Worm (Caenorhabditis elegans) whole organism, L4/young adult: Measurements from ENCODE around the gene esyt-2.

ENCODE experiments used
- W03F9.2 ChIP-seq: fragments of 150-350 bp; optimal IDR thresholded peaks from 2 replicates; lab custom pipeline; 2014; ENCODE audit warnings: missing biosample characterization, missing genetic modification characterization
- dao-5 ChIP-seq: sonication (generic microtip); optimal IDR thresholded peaks from 2 replicates; lab custom pipeline; 2016; ENCODE audit warnings: missing genotype, missing genetic modification characterization, moderate library complexity, missing compliant biosample characterization
- him-1 ChIP-seq: sonication (generic microtip); optimal IDR thresholded peaks from 2 replicates; lab custom pipeline; 2016; ENCODE audit warnings: missing genotype, missing genetic modification reagents, missing genetic modification characterization, missing compliant biosample characterization

The esyt-2 gene

DNA sequence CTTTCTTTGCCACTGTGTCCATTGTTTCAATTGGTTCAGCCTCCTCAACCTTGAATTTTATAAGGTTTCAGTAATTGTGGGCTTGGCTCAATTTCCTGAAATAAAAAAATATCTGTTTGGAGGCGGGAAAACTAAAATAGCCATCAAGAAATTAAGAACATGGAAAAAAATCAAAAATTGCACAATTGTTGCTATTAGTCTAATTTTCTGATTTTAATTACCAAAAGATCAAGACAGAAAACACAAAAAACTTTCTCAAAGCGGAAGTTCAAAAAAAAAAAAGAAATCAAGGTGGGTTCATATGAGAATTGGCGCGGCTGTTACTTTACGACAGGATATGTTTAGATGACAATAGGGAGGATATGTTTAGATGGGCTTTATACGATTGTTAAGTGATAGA lies at the start of gene esyt-2:
esyt-2 (minus strand) TSS at position 101 of the 400 bp plus-strand sequence.
- TF ChIP-seq dao-5 (tag; lab: Kevin White, UChicago) = no peak
- no peak for TF ChIP-seq W03F9.2 (tag; lab: Kevin White, UChicago)
- no peak for TF ChIP-seq him-1 (tag; lab: Kevin White, UChicago)

DNA sequence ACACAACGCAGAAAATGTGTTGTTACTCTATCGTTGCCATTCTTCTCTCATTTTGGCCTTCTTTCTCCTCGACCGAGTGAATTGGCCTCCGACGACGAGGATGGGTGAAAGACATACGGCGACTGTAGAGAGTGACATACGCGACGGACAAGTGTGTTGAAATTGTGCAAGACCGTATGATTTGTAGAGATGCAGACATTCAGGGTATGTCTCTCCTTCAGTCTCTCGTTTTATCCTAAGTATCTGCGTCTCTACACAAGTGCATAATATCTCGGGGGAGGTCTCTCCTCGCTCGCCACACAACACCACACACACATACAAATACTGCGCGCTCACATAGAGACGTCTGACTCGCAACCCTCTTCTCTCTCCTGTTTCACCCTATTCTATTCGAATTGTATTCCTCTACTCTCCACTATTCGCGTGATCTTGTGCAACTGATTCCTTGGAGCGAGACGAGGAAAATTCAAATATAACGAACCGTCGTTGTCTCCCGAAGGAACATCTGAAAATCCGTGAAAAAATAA lies 49.4 kb upstream of the esyt-2 start, which contains the start of gene hmg-1.2:
hmg-1.2 (plus strand) TSS at position 311 of the 527 bp plus-strand sequence.
- TF ChIP-seq him-1 (tag; lab: Kevin White, UChicago) (peak; percentile 46), W03F9.2 (tag; lab: Kevin White, UChicago) (peak; percentile 69), dao-5 (tag; lab: Kevin White, UChicago) (peak; percentile 23)

DNA sequence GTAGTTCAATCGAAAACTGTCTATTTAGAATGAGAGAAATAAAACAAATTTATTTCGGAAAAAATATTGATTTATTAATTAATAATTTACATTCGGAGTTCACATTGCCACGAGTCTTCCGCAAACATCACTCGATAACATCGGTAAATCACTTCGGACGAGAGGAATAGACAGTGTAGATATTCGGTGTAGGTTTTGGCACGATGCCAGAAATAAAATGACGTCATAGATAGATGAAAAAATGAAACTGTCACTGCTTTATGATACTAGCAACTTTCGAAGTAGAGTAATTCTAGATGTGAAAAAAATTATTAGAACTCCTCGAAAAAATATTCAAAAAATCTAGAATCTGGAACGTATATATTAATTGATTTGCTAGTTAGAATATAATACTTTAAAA lies 48.7 kb upstream of the esyt-2 start:
- TF ChIP-seq dao-5 (tag; lab: Kevin White, UChicago) (no peak), W03F9.2 (tag; lab: Kevin White, UChicago) (no peak), him-1 (tag; lab: Kevin White, UChicago) (no peak)

DNA sequence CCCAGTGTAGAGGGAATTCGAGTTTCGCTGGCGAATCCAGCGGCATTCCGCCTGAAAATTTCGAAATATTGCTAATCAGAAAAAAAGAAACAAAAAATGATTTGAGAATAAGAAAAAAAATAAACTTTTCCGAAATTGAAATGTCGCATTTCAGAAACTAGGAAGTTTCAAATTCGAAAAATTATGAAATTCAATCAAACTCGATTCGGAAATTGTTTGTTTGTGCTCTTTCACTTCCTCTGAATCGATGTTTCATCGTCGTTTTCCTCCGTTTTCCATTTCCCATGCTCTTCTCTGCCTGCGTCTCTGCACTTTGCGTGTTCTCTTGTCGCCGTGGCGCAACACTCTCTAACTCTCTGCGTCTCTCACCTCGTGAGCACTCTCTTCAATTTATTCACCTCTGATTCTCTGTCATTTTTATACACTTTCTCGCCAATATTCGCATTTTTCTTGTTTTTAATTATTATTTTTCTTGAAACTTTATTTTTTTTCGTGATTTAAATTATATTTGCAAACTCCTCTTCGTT lies 47.6 kb upstream of the esyt-2 start, which contains the start of gene C18F10.7:
C18F10.7 (minus strand) TSS at position 51 of the 527 bp plus-strand sequence.
- TF ChIP-seq dao-5 (tag; lab: Kevin White, UChicago) (no peak), W03F9.2 (tag; lab: Kevin White, UChicago) (peak; percentile 80)

DNA sequence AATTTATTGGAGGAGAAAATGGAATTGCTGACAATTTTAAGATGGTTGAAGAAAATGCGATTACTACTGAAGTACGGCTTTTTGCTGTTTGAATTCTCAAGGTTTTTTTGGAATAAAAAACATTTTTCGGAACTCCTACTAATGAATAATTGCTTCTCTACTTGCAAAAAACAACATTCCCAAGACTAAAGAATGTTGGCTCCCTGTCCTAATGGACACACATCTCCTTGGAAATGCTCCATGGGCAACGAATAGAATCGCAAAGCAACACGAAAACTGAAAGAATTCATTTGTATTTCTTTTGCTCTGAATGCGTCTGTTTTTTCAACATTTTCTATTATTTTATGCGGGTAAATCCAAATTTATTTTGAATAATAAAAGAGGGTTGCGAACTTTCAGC lies 42.1 kb upstream of the esyt-2 start, which contains the start of gene C18F10.2:
C18F10.2 (plus strand) TSS at position 301 of the 400 bp plus-strand sequence.
- TF ChIP-seq dao-5 (tag; lab: Kevin White, UChicago) = no peak
- no peak for TF ChIP-seq W03F9.2 (tag; lab: Kevin White, UChicago)
- TF ChIP-seq him-1 (tag; lab: Kevin White, UChicago) = no peak

DNA sequence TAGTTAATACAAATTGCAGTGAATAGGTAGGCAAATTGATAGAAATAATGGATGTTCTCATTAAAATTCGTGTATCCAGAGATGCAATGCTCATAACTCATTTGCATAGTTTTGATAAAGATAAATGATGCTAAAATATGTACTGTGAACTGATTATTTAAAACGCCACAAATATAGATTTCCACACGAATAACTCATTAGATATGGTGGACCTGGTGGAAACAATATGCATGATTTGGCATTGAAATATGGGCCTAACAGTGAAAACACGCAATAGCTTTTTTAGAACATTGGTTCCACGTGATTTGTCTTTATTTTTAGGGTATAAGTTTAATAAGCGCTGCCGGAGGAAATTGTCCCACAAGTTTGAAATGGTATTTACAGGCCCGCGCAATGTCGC lies 39.5 kb upstream of the esyt-2 start, which contains the start of gene srg-3:
srg-3 (minus strand) TSS at position 101 of the 400 bp plus-strand sequence.
- no peak for TF ChIP-seq dao-5 (tag; lab: Kevin White, UChicago)
- no peak for TF ChIP-seq him-1 (tag; lab: Kevin White, UChicago)
- no peak for TF ChIP-seq W03F9.2 (tag; lab: Kevin White, UChicago)

DNA sequence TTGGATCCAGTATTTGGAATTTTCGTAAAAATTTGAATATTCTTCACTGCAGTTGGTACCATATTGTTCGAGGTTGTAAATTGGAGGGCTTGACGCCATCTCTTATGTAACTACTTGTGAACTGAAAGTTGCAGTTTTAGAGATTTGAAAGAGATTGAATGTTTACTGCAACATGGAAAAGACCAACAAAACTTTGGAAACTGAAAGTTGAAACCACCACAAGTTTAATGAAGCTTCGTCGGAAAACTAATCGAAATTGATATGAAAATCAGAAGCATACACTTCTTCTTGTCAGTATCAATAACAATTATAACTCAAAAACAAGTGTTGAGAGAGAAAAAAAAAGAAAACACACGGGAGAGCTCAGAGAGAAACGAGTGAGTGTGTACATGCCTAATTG lies 37.3 kb upstream of the esyt-2 start, which contains the start of gene srg-7:
srg-7 (minus strand) TSS at position 101 of the 400 bp plus-strand sequence.
- TF ChIP-seq dao-5 (tag; lab: Kevin White, UChicago) (no peak), him-1 (tag; lab: Kevin White, UChicago) (no peak), W03F9.2 (tag; lab: Kevin White, UChicago) (no peak)

DNA sequence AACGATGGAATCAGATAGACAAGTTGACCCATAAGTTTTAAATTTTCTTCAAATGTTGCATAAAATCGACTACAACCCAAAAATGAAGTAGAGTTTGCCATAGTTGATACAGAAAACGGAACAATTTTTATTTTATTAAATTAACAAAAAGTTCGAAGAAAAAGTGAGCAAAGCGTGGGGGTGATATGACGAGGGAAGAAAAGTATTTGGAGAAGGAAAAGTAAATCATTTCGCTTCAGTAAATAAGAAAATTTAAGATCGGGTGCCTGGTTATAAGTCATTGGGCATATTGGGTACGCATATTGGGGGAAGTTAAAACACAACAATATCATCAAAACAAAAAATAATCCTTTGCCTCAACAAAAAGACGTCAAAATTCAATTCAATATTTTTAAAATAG lies 35.1 kb upstream of the esyt-2 start, which contains the start of gene srg-6:
srg-6 (minus strand) TSS at position 101 of the 400 bp plus-strand sequence.
- TF ChIP-seq dao-5 (tag; lab: Kevin White, UChicago) (no peak), W03F9.2 (tag; lab: Kevin White, UChicago) (no peak), him-1 (tag; lab: Kevin White, UChicago) (no peak)

DNA sequence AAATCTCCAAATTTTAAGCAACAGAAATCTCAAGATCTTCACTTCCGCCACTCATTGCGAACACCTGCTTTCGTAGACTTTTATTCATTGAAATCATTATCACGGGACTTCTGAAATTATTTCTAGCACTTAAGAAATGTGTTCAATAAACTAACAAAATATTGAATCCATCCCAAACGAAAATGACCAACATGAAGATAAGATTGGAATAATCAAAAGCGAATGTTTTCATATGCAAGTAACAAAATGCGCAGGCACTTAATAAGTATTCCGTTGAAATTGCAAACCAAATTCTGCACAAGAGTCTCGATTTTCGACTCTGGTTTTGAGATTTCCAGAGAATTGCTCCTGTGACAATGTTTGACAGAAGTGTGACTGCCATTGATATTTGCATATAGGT lies 33.7 kb upstream of the esyt-2 start, which contains the start of gene srg-5:
srg-5 (minus strand) TSS at position 101 of the 400 bp plus-strand sequence.
- TF ChIP-seq dao-5 (tag; lab: Kevin White, UChicago) = no peak
- no peak for TF ChIP-seq him-1 (tag; lab: Kevin White, UChicago)

DNA sequence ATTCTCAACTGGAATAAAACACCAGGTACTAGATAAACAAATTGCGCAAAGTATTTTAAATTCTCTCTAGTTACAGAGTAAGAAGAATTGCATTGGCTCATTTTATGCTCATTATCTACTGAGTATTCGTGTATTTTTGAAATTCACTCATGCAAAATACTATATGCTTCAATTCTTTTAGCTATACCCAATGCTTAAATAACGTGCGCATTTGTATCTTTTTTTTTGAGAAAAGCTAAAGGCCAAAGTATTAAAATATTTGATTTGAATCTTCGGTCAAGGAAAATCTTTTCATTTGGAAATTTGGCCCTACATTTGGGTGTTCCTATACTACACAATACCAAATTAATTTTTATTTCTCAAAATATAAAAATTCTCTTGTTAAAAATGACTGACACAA lies 31.2 kb upstream of the esyt-2 start, which contains the start of gene srg-4:
srg-4 (minus strand) TSS at position 101 of the 400 bp plus-strand sequence.
- TF ChIP-seq W03F9.2 (tag; lab: Kevin White, UChicago) (no peak), him-1 (tag; lab: Kevin White, UChicago) (no peak), dao-5 (tag; lab: Kevin White, UChicago) (no peak)

DNA sequence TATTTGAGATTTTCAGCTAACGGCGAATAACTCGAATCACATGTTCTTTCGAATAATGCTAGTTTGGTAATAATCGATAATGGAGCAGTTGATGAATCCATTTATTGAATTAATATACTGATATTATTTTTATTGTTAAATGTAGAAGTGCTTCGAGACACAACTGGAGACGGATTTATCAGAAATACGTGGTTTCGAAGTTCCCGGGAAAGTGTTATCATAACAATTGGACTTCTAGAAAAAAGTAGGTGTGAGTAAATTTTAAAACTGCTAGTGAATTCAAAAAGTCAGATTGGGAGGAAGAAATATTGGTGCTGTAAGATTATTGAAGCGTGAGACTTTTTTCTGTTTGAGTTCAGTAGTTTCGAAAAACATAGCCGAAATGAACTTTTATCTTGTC lies 29.3 kb upstream of the esyt-2 start, which contains the start of gene srg-2:
srg-2 (minus strand) TSS at position 101 of the 400 bp plus-strand sequence.
- TF ChIP-seq W03F9.2 (tag; lab: Kevin White, UChicago) (no peak), dao-5 (tag; lab: Kevin White, UChicago) (no peak), him-1 (tag; lab: Kevin White, UChicago) (no peak)

DNA sequence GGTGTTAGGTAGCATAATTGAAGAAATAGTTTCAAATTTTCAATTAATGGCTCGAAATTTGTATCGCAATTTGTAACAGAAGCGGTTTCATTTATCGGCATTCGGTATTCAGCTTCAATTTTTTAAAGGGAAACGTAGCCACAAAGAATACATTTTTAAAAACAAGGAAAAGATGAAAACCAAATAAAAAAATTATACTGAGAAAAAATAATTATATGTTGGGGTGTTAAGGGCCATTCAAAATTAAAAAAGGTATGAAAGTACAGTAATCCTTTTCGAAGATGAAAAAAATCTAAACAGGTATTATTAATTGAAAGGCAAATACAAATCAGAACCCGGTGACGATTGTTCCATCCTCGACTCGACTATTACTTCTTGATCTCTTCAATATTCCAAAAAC lies 27.5 kb upstream of the esyt-2 start, which contains the start of gene srg-1:
srg-1 (minus strand) TSS at position 101 of the 400 bp plus-strand sequence.
- TF ChIP-seq dao-5 (tag; lab: Kevin White, UChicago) (no peak), him-1 (tag; lab: Kevin White, UChicago) (no peak), W03F9.2 (tag; lab: Kevin White, UChicago) (no peak)

DNA sequence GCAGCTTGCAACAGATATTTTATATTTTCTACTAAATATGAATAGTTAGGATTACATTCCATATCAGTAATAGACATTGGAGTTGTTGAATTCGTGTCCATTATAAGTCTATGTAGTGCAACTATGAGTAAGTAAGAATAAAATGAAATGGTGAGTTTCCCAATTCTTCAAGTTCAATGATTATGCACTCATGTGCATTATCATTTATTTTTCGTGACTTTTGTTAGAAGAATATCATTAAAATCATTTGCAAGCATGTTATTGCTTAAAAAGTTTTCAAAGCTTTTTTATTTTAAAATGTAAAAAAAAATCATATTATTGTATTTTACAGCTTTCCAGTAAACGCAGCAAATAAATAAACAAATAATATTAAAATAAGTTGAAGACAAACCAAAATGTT lies 25.9 kb upstream of the esyt-2 start, which contains the start of gene srg-9:
srg-9 (minus strand) TSS at position 101 of the 400 bp plus-strand sequence.
- TF ChIP-seq W03F9.2 (tag; lab: Kevin White, UChicago) (no peak), him-1 (tag; lab: Kevin White, UChicago) (no peak), dao-5 (tag; lab: Kevin White, UChicago) (no peak)
